Worm (Caenorhabditis elegans): ENCODE measurements around the gene fbxb-13.

Gene fbxb-13

ce11 chrII:1752990-1753389 is 35.1 kb upstream of the fbxb-13 start, which contains the start of gene F36H5.9:
Gene F36H5.9, minus strand, starts transcription at chrII:1753090.
- TF ChIP-seq hlh-1 (tag; optimal IDR thresholded peaks at IDR 0.05) (no peak), ceh-83 (GFP tag; optimal IDR thresholded peaks at IDR 0.05) (no peak), elt-3 (tag; optimal IDR thresholded peaks at IDR 0.05) (no peak), nhr-2 (tag; optimal IDR thresholded peaks at IDR 0.05) (no peak), nhr-237 (tag; optimal IDR thresholded peaks at IDR 0.05) (no peak), unc-62 (GFP tag; optimal IDR thresholded peaks at IDR 0.05) (no peak), nhr-28 (tag; optimal IDR thresholded peaks at IDR 0.05) (no peak), mls-2 (tag; optimal IDR thresholded peaks at IDR 0.05) (no peak), bed-3 (GFP tag; optimal IDR thresholded peaks at IDR 0.05) (no peak), sem-2 (GFP tag; optimal IDR thresholded peaks at IDR 0.05) (no peak), zip-8 (tag; optimal IDR thresholded peaks at IDR 0.05) (no peak), M03D4.4 (tag; optimal IDR thresholded peaks at IDR 0.05) (no peak)

- TF ChIP-seq unc-39 (tag; optimal IDR thresholded peaks at IDR 0.05) = no peak
- no peak for TF ChIP-seq snpc-4 (tag; optimal IDR thresholded peaks at IDR 0.05)
- TF ChIP-seq nhr-12 (tag; optimal IDR thresholded peaks at IDR 0.05) = no peak
- TF ChIP-seq ztf-11 (tag; optimal IDR thresholded peaks at IDR 0.05) = no peak
- TF ChIP-seq lin-32 (GFP tag; optimal IDR thresholded peaks at IDR 0.05) = no peak
- TF ChIP-seq pha-4 (tag; optimal IDR thresholded peaks at IDR 0.05) = no peak
- TF ChIP-seq M03D4.4 (tag; optimal IDR thresholded peaks at IDR 0.05) = no peak
- TF ChIP-seq nhr-2 (tag; optimal IDR thresholded peaks at IDR 0.05) = no peak
- no peak for TF ChIP-seq mep-1 (tag; optimal IDR thresholded peaks at IDR 0.05)
- TF ChIP-seq mab-5 (tag; optimal IDR thresholded peaks at IDR 0.05) = no peak
- no peak for TF ChIP-seq sptf-1 (tag; optimal IDR thresholded peaks at IDR 0.05)
- TF ChIP-seq flh-1 (GFP tag; optimal IDR thresholded peaks at IDR 0.05) = no peak
- no peak for TF ChIP-seq sem-2 (GFP tag; optimal IDR thresholded peaks at IDR 0.05)
- no peak for TF ChIP-seq unc-120 (tag; optimal IDR thresholded peaks at IDR 0.05; ENCODE audit: poor library complexity, severe bottlenecking)
- TF ChIP-seq lin-13 (tag; optimal IDR thresholded peaks at IDR 0.05) = no peak
- TF ChIP-seq cnd-1 (tag; optimal IDR thresholded peaks at IDR 0.05) = no peak
- no peak for TF ChIP-seq unc-62 (GFP tag; optimal IDR thresholded peaks at IDR 0.05)
- no peak for TF ChIP-seq ces-1 (GFP tag; optimal IDR thresholded peaks at IDR 0.05)
- TF ChIP-seq ceh-43 (GFP tag; optimal IDR thresholded peaks at IDR 0.05) = no peak
- no peak for TF ChIP-seq elt-3 (tag; optimal IDR thresholded peaks at IDR 0.05)
Measured at ce11 chrII:1756072-1756471, 32.0 kb upstream of the fbxb-13 start, which contains the start of gene F36H5.17. Gene F36H5.17, minus strand, starts transcription at chrII:1756172.

ce11 chrII:1756582-1756981 is 31.5 kb upstream of the fbxb-13 start, which contains the start of gene fbxb-53:
Gene fbxb-53, plus strand, starts transcription at chrII:1756882.
- TF ChIP-seq elt-1 (tag; optimal IDR thresholded peaks at IDR 0.05; ENCODE audit: borderline replicate concordance, insufficient read depth) = peak; percentile 44
- TF ChIP-seq unc-120 (tag; optimal IDR thresholded peaks at IDR 0.05; ENCODE audit: poor library complexity, severe bottlenecking) = no peak
- TF ChIP-seq nhr-2 (tag; optimal IDR thresholded peaks at IDR 0.05) = no peak
- no peak for TF ChIP-seq nhr-28 (tag; optimal IDR thresholded peaks at IDR 0.05)

- TF ChIP-seq nhr-12 (tag; optimal IDR thresholded peaks at IDR 0.05) (no peak), zip-8 (tag; optimal IDR thresholded peaks at IDR 0.05) (peak; percentile 19), ces-1 (GFP tag; optimal IDR thresholded peaks at IDR 0.05) (no peak), ceh-83 (GFP tag; optimal IDR thresholded peaks at IDR 0.05) (no peak), elt-1 (tag; optimal IDR thresholded peaks at IDR 0.05; ENCODE audit: borderline replicate concordance, insufficient read depth) (no peak), lin-13 (tag; optimal IDR thresholded peaks at IDR 0.05) (no peak), pha-4 (tag; optimal IDR thresholded peaks at IDR 0.05) (no peak)
Measured at ce11 chrII:1757033-1757432, 31.0 kb upstream of the fbxb-13 start, which contains the start of gene F36H5.10. Gene F36H5.10, plus strand, starts transcription at chrII:1757333.

ce11 chrII:1759602-1760001 is 28.5 kb upstream of the fbxb-13 start, which contains the start of gene F36H5.18:
Gene F36H5.18, plus strand, starts transcription at chrII:1759902.
- TF ChIP-seq nhr-12 (tag; optimal IDR thresholded peaks at IDR 0.05) (no peak), mab-5 (tag; optimal IDR thresholded peaks at IDR 0.05) (no peak), mep-1 (tag; optimal IDR thresholded peaks at IDR 0.05) (no peak), hlh-1 (tag; optimal IDR thresholded peaks at IDR 0.05) (no peak), ztf-11 (tag; optimal IDR thresholded peaks at IDR 0.05) (no peak), nhr-237 (tag; optimal IDR thresholded peaks at IDR 0.05) (no peak), bed-3 (GFP tag; optimal IDR thresholded peaks at IDR 0.05) (no peak), sptf-1 (tag; optimal IDR thresholded peaks at IDR 0.05) (no peak), snpc-4 (tag; optimal IDR thresholded peaks at IDR 0.05) (no peak), cnd-1 (tag; optimal IDR thresholded peaks at IDR 0.05) (no peak)

ce11 chrII:1761564-1761963 is 26.5 kb upstream of the fbxb-13 start, which contains the start of gene F36H5.4:
Gene F36H5.4, plus strand, starts transcription at chrII:1761864.
- TF ChIP-seq cnd-1 (tag; optimal IDR thresholded peaks at IDR 0.05) (no peak), ceh-39 (tag; optimal IDR thresholded peaks at IDR 0.05) (no peak), sptf-1 (tag; optimal IDR thresholded peaks at IDR 0.05) (no peak), nhr-76 (tag; optimal IDR thresholded peaks at IDR 0.05) (no peak), mls-2 (tag; optimal IDR thresholded peaks at IDR 0.05) (no peak), nhr-2 (tag; optimal IDR thresholded peaks at IDR 0.05) (no peak), elt-3 (tag; optimal IDR thresholded peaks at IDR 0.05) (no peak), unc-120 (tag; optimal IDR thresholded peaks at IDR 0.05; ENCODE audit: poor library complexity, severe bottlenecking) (no peak)

Data from whole organism, mixed stage, embryonic.